Worm (Caenorhabditis elegans) whole organism, L2 larva: ENCODE results near the gene gcy-32.
A peak's percentile ranks its signal among the peaks of the same experiment; 100 is the strongest.

Source experiments
- C34F6.9 ChIP-seq: fragments of 150-350 bp; optimal IDR thresholded peaks from 2 replicates; lab custom pipeline; 2014; ENCODE audit warnings: missing biosample characterization, missing genetic modification characterization
- Y55F3AM.14 ChIP-seq: fragments of 200-800 bp; sonication (Bioruptor generic); optimal IDR thresholded peaks from 2 replicates; lab custom pipeline; 2018; ENCODE audit warnings: mild to moderate bottlenecking, missing genetic modification characterization, missing compliant biosample characterization
- ZK546.5 ChIP-seq: sonication (generic microtip); optimal IDR thresholded peaks from 2 replicates; lab custom pipeline; 2017; ENCODE audit warnings: missing biosample characterization, missing genetic modification characterization
- alr-1 ChIP-seq: fragments of 150-350 bp; optimal IDR thresholded peaks from 2 replicates; lab custom pipeline; 2014; ENCODE audit warnings: missing biosample characterization, missing genetic modification characterization
- aly-2 ChIP-seq: fragments of 150-350 bp; optimal IDR thresholded peaks from 2 replicates; lab custom pipeline; 2014; ENCODE audit warnings: missing biosample characterization, missing genetic modification characterization
- ama-1 ChIP-seq: fragments of 150-350 bp; optimal IDR thresholded peaks from 2 replicates; lab custom pipeline; 2018; ENCODE audit warnings: inconsistent platforms
- ceh-16 ChIP-seq: fragments of 150-350 bp; optimal IDR thresholded peaks from 2 replicates; lab custom pipeline; 2014; ENCODE audit warnings: missing biosample characterization, missing genetic modification characterization
- ceh-82 ChIP-seq: fragments of 150-350 bp; optimal IDR thresholded peaks from 2 replicates; lab custom pipeline; 2014; ENCODE audit warnings: missing biosample characterization, missing genetic modification characterization
- egl-27 ChIP-seq: sonication (generic microtip); optimal IDR thresholded peaks from 3 replicates; lab custom pipeline; 2017; ENCODE audit warnings: missing biosample characterization, missing genetic modification reagents, missing genetic modification characterization
- elt-1 ChIP-seq: fragments of 150-350 bp; optimal IDR thresholded peaks from 2 replicates; lab custom pipeline; 2014; ENCODE audit warnings: missing biosample characterization, missing genetic modification characterization
- elt-3 ChIP-seq: sonication (generic microtip); optimal IDR thresholded peaks from 2 replicates; lab custom pipeline; 2017; ENCODE audit warnings: missing biosample characterization, missing genetic modification characterization
- fos-1 ChIP-seq: fragments of 150-350 bp; optimal IDR thresholded peaks from 2 replicates; lab custom pipeline; 2014; ENCODE audit warnings: missing biosample characterization, missing genetic modification characterization
- gmeb-1 ChIP-seq: fragments of 150-350 bp; optimal IDR thresholded peaks from 2 replicates; lab custom pipeline; 2014; ENCODE audit warnings: missing biosample characterization, missing genetic modification characterization
- lin-11 ChIP-seq: fragments of 150-350 bp; sonication (generic microtip); optimal IDR thresholded peaks from 2 replicates; lab custom pipeline; 2014; ENCODE audit warnings: missing biosample characterization, missing genetic modification characterization, inconsistent platforms, mixed read lengths
- lsy-2 ChIP-seq, 2 experiments: fragments of 150-350 bp in 1 of 2; sonication (generic microtip) in 1 of 2; optimal IDR thresholded peaks; 2 replicates each; lab custom pipeline; 2014 to 2017; ENCODE audit warnings: missing biosample characterization in 2 of 2, missing genetic modification characterization in 2 of 2
- mab-5 ChIP-seq: fragments of 150-350 bp; optimal IDR thresholded peaks from 2 replicates; lab custom pipeline; 2014; ENCODE audit warnings: missing biosample characterization, missing genetic modification characterization
- mdl-1 ChIP-seq, 2 experiments: fragments of 150-350 bp in 1 of 2; sonication (generic microtip) in 1 of 2; optimal IDR thresholded peaks; 2 replicates each; lab custom pipeline; 2017; ENCODE audit warnings: missing biosample characterization in 2 of 2, missing genetic modification characterization in 2 of 2
- nhr-10 ChIP-seq: sonication (generic microtip); optimal IDR thresholded peaks from 2 replicates; lab custom pipeline; 2017; ENCODE audit warnings: missing biosample characterization, missing genetic modification characterization
- nhr-11 ChIP-seq: fragments of 150-350 bp; optimal IDR thresholded peaks from 2 replicates; lab custom pipeline; 2014; ENCODE audit warnings: missing biosample characterization, missing genetic modification characterization
- nhr-129 ChIP-seq: fragments of 150-350 bp; optimal IDR thresholded peaks from 2 replicates; lab custom pipeline; 2014; ENCODE audit warnings: missing biosample characterization, missing genetic modification characterization
- nhr-21 ChIP-seq: fragments of 150-350 bp; optimal IDR thresholded peaks from 2 replicates; lab custom pipeline; 2014; ENCODE audit warnings: missing biosample characterization, missing genetic modification characterization
- nhr-23 ChIP-seq: fragments of 150-350 bp; optimal IDR thresholded peaks from 2 replicates; lab custom pipeline; 2014; ENCODE audit warnings: missing biosample characterization, missing genetic modification reagents, missing genetic modification characterization
- nhr-77 ChIP-seq: fragments of 150-350 bp; optimal IDR thresholded peaks from 2 replicates; lab custom pipeline; 2014; ENCODE audit warnings: missing biosample characterization, missing genetic modification characterization
- sem-4 ChIP-seq: fragments of 150-350 bp; optimal IDR thresholded peaks from 2 replicates; lab custom pipeline; 2014; ENCODE audit warnings: missing biosample characterization, missing genetic modification reagents, missing genetic modification characterization
- skn-1 ChIP-seq: sonication (generic microtip); optimal IDR thresholded peaks from 2 replicates; lab custom pipeline; 2017; ENCODE audit warnings: missing biosample characterization, missing genetic modification characterization
- sma-3 ChIP-seq: sonication (generic microtip); optimal IDR thresholded peaks from 2 replicates; lab custom pipeline; 2016; ENCODE audit warnings: missing genetic modification reagents, missing genetic modification characterization, missing compliant biosample characterization
- sma-9 ChIP-seq, 2 experiments: fragments of 150-350 bp in 1 of 2; sonication (generic microtip) in 1 of 2; optimal IDR thresholded peaks; 2 replicates each; lab custom pipeline; 2014 to 2016; ENCODE audit warnings: missing genetic modification characterization in 2 of 2, mild to moderate bottlenecking in 1 of 2, missing biosample characterization in 1 of 2, missing compliant biosample characterization in 1 of 2, missing genetic modification reagents in 1 of 2, moderate library complexity in 1 of 2
- snpc-4 ChIP-seq: fragments of 150-350 bp; optimal IDR thresholded peaks from 2 replicates; lab custom pipeline; 2014; ENCODE audit warnings: missing biosample characterization, missing genetic modification characterization
- unc-39 ChIP-seq: fragments of 150-350 bp; optimal IDR thresholded peaks from 2 replicates; lab custom pipeline; 2014; ENCODE audit warnings: missing biosample characterization, missing genetic modification characterization
- unc-55 ChIP-seq: fragments of 150-350 bp; sonication (generic microtip); optimal IDR thresholded peaks from 3 replicates; lab custom pipeline; 2014; ENCODE audit warnings: missing biosample characterization, missing genetic modification reagents, missing genetic modification characterization
- unc-62 ChIP-seq: fragments of 150-350 bp; optimal IDR thresholded peaks from 2 replicates; lab custom pipeline; 2014; ENCODE audit warnings: missing biosample characterization, missing genetic modification reagents, missing genetic modification characterization
- zag-1 ChIP-seq: fragments of 150-350 bp; optimal IDR thresholded peaks from 2 replicates; lab custom pipeline; 2014; ENCODE audit warnings: missing biosample characterization, missing genetic modification characterization
- ztf-1 ChIP-seq: fragments of 200-800 bp; sonication (Bioruptor generic); conservative IDR thresholded peaks from 2 replicates; pipeline ENCODE4 v1.3.6; 2022; ENCODE audit warnings: missing genetic modification characterization, missing compliant biosample characterization
- ztf-11 ChIP-seq: sonication (generic microtip); optimal IDR thresholded peaks from 2 replicates; lab custom pipeline; 2017; ENCODE audit warnings: missing biosample characterization, missing genetic modification characterization

Gene gcy-32

ce11 chrV:13907557-13908104, 7.7 kb downstream of the gcy-32 start (continued):
- TF ChIP-seq sma-3 (GFP tag; lab: Kevin White, UChicago) = peak; percentile 62
- peak; percentile 21 for TF ChIP-seq C34F6.9 (tag; lab: Kevin White, UChicago)

ce11 chrV:13906166-13906565, 9.1 kb downstream of the gcy-32 start, which contains the start of gene stdh-1:
TSS of gene stdh-1 (plus strand) at chrV:13906492.
- TF ChIP-seq nhr-10 (tag; lab: Kevin White, UChicago) (no peak), aly-2 (tag; lab: Kevin White, UChicago) (no peak), ztf-1 (GFP tag; lab: Robert Waterston, UW) (no peak), nhr-77 (tag; lab: Kevin White, UChicago) (no peak), C34F6.9 (tag; lab: Kevin White, UChicago) (peak; percentile 34), nhr-129 (peak; percentile 21), lsy-2 (tag; optimal IDR thresholded peaks at IDR 0.05; lab: Kevin White, UChicago) (no peak), elt-3 (no peak), sma-9 (GFP tag; optimal IDR thresholded peaks at IDR 0.05; lab: Kevin White, UChicago) (peak; percentile 28), sma-9 (tag; optimal IDR thresholded peaks at IDR 0.05; lab: Kevin White, UChicago) (no peak), nhr-21 (tag; lab: Kevin White, UChicago) (peak; percentile 4), sem-4 (tag; lab: Kevin White, UChicago) (no peak), skn-1 (tag; lab: Kevin White, UChicago) (no peak)

ce11 chrV:13904446-13904845, 10.8 kb downstream of the gcy-32 start, which contains the start of gene stdh-3:
TSS of gene stdh-3 (plus strand) at chrV:13904611.
- TF ChIP-seq nhr-23 (tag; lab: Kevin White, UChicago) (no peak), mab-5 (tag; lab: Kevin White, UChicago) (no peak), ceh-82 (tag; lab: Kevin White, UChicago) (no peak)

DNA sequence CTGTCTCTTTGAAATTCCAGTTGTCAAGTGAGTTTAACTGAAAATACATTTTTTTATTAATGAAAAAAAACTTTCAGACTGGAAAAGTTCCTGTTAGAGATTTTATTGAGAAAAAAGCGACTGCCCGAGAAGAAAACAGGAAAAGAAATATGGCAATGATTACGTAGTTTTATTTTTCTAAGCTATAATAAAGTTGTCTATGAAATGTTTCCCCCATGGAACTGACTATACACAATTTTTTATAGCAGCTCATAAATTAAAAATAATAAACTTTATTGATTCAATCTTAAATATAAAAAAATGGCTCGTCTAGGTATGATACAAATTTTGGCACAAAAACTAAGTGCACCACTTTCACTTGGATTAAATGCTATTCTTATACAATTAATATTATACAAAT, 12.8 kb downstream of the gcy-32 start, which contains the start of gene C06B3.1:
Gene C06B3.1, plus strand, starts transcription at position 301 of the 400 bp plus-strand sequence.
- no peak for TF ChIP-seq ztf-11
- TF ChIP-seq nhr-77 (tag; lab: Kevin White, UChicago) = no peak
- no peak for TF ChIP-seq gmeb-1
- no peak for TF ChIP-seq sma-9 (GFP tag; optimal IDR thresholded peaks at IDR 0.05; lab: Kevin White, UChicago)
- TF ChIP-seq sma-9 (tag; optimal IDR thresholded peaks at IDR 0.05; lab: Kevin White, UChicago) = no peak
- TF ChIP-seq alr-1 (tag; lab: Kevin White, UChicago) = no peak
- TF ChIP-seq aly-2 (tag; lab: Kevin White, UChicago) = no peak
- no peak for TF ChIP-seq fos-1 (tag; lab: Kevin White, UChicago)
- no peak for TF ChIP-seq elt-1
- TF ChIP-seq unc-55 (GFP tag; lab: Kevin White, UChicago) = no peak

ce11 chrV:13899213-13899612, 16.1 kb downstream of the gcy-32 start, which contains the start of gene oac-3:
TSS of gene oac-3 (plus strand) at chrV:13899513.
- TF ChIP-seq mdl-1 (tag; optimal IDR thresholded peaks at IDR 0.05; lab: Kevin White, UChicago) (no peak), nhr-23 (tag; lab: Kevin White, UChicago) (no peak), zag-1 (no peak), snpc-4 (tag; lab: Kevin White, UChicago) (no peak), lin-11 (no peak), Y55F3AM.14 (no peak), unc-55 (GFP tag; lab: Kevin White, UChicago) (no peak), ama-1 (no peak), aly-2 (tag; lab: Kevin White, UChicago) (no peak), unc-39 (tag; lab: Kevin White, UChicago) (no peak), unc-62 (GFP tag; lab: Kevin White, UChicago) (no peak), ceh-82 (tag; lab: Kevin White, UChicago) (no peak)
- TF ChIP-seq, all 48 proteins: peak for 0

DNA sequence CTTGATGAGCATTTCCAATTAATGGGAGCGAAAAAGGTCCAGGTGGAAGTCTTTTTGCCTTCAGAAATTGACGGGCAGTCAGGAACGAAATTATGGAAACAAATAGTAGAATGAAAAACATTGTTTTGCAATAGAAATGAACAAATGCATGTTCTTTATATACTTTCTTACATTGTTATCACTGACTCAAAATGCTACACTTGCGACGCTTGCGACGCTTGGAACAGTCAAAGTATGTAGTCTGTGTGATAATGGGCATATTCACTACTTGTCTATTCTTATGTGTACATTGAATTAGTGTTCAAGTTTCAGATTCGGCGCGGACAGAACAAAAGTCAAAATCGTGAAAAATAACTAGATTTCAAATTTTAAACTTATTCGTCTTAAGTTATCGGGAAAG, 16.9 kb downstream of the gcy-32 start, which contains the start of gene cyp-35C1:
Gene cyp-35C1, minus strand, starts transcription at position 132 of the 400 bp plus-strand sequence.
- TF ChIP-seq sma-9 (GFP tag; optimal IDR thresholded peaks at IDR 0.05; lab: Kevin White, UChicago) (peak; percentile 34), sma-9 (tag; optimal IDR thresholded peaks at IDR 0.05; lab: Kevin White, UChicago) (no peak), lin-11 (no peak), skn-1 (tag; lab: Kevin White, UChicago) (no peak), snpc-4 (tag; lab: Kevin White, UChicago) (no peak), gmeb-1 (no peak), egl-27 (tag; lab: Kevin White, UChicago) (no peak), ceh-82 (tag; lab: Kevin White, UChicago) (no peak), nhr-21 (tag; lab: Kevin White, UChicago) (no peak), ceh-16 (no peak), fos-1 (tag; lab: Kevin White, UChicago) (peak; percentile 5), unc-39 (tag; lab: Kevin White, UChicago) (no peak), alr-1 (tag; lab: Kevin White, UChicago) (no peak), sma-3 (GFP tag; lab: Kevin White, UChicago) (no peak), nhr-11 (no peak), elt-3 (no peak), ZK546.5 (tag; lab: Kevin White, UChicago) (no peak)
